Worm (Caenorhabditis elegans) whole organism, L4/young adult: ENCODE data around the gene clp-10.
A peak's percentile ranks its signal among the peaks of the same experiment; 100 is the strongest.

Source experiments
- W03F9.2 ChIP-seq: fragments of 150-350 bp; optimal IDR thresholded peaks from 2 replicates; lab custom pipeline; 2014; ENCODE audit warnings: missing biosample characterization, missing genetic modification characterization
- dao-5 ChIP-seq: sonication (generic microtip); optimal IDR thresholded peaks from 2 replicates; lab custom pipeline; 2016; ENCODE audit warnings: missing genotype, missing genetic modification characterization, moderate library complexity, missing compliant biosample characterization
- him-1 ChIP-seq: sonication (generic microtip); optimal IDR thresholded peaks from 2 replicates; lab custom pipeline; 2016; ENCODE audit warnings: missing genotype, missing genetic modification reagents, missing genetic modification characterization, missing compliant biosample characterization

The clp-10 gene

ce11 chrIII:51622-52021 lies 13.6 kb upstream of the clp-10 start:
- no peak for TF ChIP-seq dao-5
- TF ChIP-seq W03F9.2 (tag; lab: Kevin White, UChicago) = no peak
- no peak for TF ChIP-seq him-1 (tag; lab: Kevin White, UChicago)

- TF ChIP-seq dao-5 (no peak), W03F9.2 (tag; lab: Kevin White, UChicago) (no peak), him-1 (tag; lab: Kevin White, UChicago) (no peak)
Measured at ce11 chrIII:50418-50817, 12.4 kb upstream of the clp-10 start.

ce11 chrIII:49064-49463 lies 11.0 kb upstream of the clp-10 start:
- TF ChIP-seq him-1 (tag; lab: Kevin White, UChicago) (no peak), dao-5 (no peak), W03F9.2 (tag; lab: Kevin White, UChicago) (no peak)

- TF ChIP-seq him-1 (tag; lab: Kevin White, UChicago) (no peak), dao-5 (no peak), W03F9.2 (tag; lab: Kevin White, UChicago) (no peak)
Measured at ce11 chrIII:48329-48728, 10.3 kb upstream of the clp-10 start.

ce11 chrIII:42725-43124 lies 4.7 kb upstream of the clp-10 start:
- TF ChIP-seq W03F9.2 (tag; lab: Kevin White, UChicago) (no peak), him-1 (tag; lab: Kevin White, UChicago) (no peak), dao-5 (no peak)

ce11 chrIII:41484-41883 lies 3.5 kb upstream of the clp-10 start:
- TF ChIP-seq dao-5 (no peak), him-1 (tag; lab: Kevin White, UChicago) (no peak)

ce11 chrIII:40580-41113 lies 2.6 kb upstream of the clp-10 start, which contains the start of gene col-88:
TSS of gene col-88 (plus strand) at chrIII:41063.
- TF ChIP-seq dao-5 (no peak), W03F9.2 (tag; lab: Kevin White, UChicago) (no peak), him-1 (tag; lab: Kevin White, UChicago) (no peak)

- TF ChIP-seq dao-5 (no peak), him-1 (tag; lab: Kevin White, UChicago) (no peak), W03F9.2 (tag; lab: Kevin White, UChicago) (no peak)
Measured at ce11 chrIII:39516-39915, 1.5 kb upstream of the clp-10 start.

ce11 chrIII:33257-33656 lies 4.8 kb downstream of the clp-10 start:
- TF ChIP-seq him-1 (tag; lab: Kevin White, UChicago) = no peak
- TF ChIP-seq dao-5 = no peak
- no peak for TF ChIP-seq W03F9.2 (tag; lab: Kevin White, UChicago)

ce11 chrIII:31600-31999 lies 6.4 kb downstream of the clp-10 start:
- TF ChIP-seq W03F9.2 (tag; lab: Kevin White, UChicago) (no peak), him-1 (tag; lab: Kevin White, UChicago) (no peak), dao-5 (no peak)

- TF ChIP-seq dao-5 (no peak), W03F9.2 (tag; lab: Kevin White, UChicago) (no peak), him-1 (tag; lab: Kevin White, UChicago) (peak; percentile 44)
Measured at ce11 chrIII:30399-30798, 7.6 kb downstream of the clp-10 start.

- TF ChIP-seq W03F9.2 (tag; lab: Kevin White, UChicago) = no peak
- TF ChIP-seq him-1 (tag; lab: Kevin White, UChicago) = no peak
- no peak for TF ChIP-seq dao-5
Measured at ce11 chrIII:29626-30025, 8.4 kb downstream of the clp-10 start.

- TF ChIP-seq him-1 (tag; lab: Kevin White, UChicago) = no peak
- no peak for TF ChIP-seq W03F9.2 (tag; lab: Kevin White, UChicago)
- no peak for TF ChIP-seq dao-5
Measured at ce11 chrIII:28841-29240, 9.2 kb downstream of the clp-10 start.

ce11 chrIII:27341-27947 lies 10.6 kb downstream of the clp-10 start:
- no peak for TF ChIP-seq him-1 (tag; lab: Kevin White, UChicago)
- no peak for TF ChIP-seq dao-5
- TF ChIP-seq W03F9.2 (tag; lab: Kevin White, UChicago) = no peak

- TF ChIP-seq dao-5 (no peak), him-1 (tag; lab: Kevin White, UChicago) (peak; percentile 86)
Measured at ce11 chrIII:25582-25996, 12.4 kb downstream of the clp-10 start.
